Fruit fly (Drosophila melanogaster): Measurements from ENCODE around the gene Arl2.
A peak's percentile ranks its signal among the peaks of the same experiment; 100 is the strongest.

Gene Arl2

DNA sequence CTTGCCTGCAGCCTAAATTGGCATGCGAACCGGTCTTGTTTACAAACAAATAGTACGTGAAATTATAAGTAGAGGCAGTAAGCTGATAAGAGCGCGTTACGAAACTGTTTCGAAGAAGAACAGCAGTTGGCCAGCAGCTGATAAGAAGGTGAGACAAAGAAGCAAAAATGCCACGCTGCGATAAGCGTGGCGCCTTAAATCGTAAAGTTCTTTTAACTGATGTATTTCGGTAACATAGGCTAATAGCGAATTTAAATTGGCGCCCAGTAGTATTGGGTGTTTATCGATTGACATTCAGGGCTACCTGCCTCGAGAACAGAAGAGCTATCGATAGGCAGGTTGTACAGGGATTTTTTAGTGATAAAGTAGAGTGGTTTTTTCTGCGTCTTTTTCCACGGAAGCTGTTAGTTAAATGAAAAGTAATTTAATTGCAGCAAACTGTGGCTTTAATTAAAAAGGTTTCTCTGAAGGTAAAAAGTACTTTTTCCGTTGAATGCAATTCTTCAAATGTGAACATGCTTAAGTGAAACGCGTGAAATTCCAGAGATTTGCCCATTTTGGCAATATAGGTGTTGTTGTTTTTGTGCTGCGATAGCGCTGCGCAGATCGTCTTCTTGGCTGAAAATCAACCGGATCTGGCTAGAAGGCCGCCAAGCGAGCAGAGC lies 15.9 kb downstream of the Arl2 start, which contains the start of gene stck (continued):
- TF ChIP-seq Chrac-16 (GFP tag; optimal IDR thresholded peaks at IDR 0.05): no peak
- peak; percentile 58 for TF ChIP-seq CG16813 (GFP tag; IDR thresholded peaks at IDR 0.05; ENCODE audit: partially characterized antibody)
- peak; percentile 32 for TF ChIP-seq phol (tag; optimal IDR thresholded peaks at IDR 0.05)
- no peak for TF ChIP-seq B-H1 (GFP tag; IDR thresholded peaks at IDR 0.05)
- TF ChIP-seq CG2116 (GFP tag; optimal IDR thresholded peaks at IDR 0.05): peak; percentile 87
- TF ChIP-seq CG6683 (GFP tag; optimal IDR thresholded peaks at IDR 0.05): no peak
- no peak for TF ChIP-seq btn (GFP tag; optimal IDR thresholded peaks at IDR 0.05)
- TF ChIP-seq hkb (optimal IDR thresholded peaks at IDR 0.05): peak; percentile 63
- no peak for TF ChIP-seq hkb (GFP tag; IDR thresholded peaks at IDR 0.05)
- TF ChIP-seq jing (GFP tag; optimal IDR thresholded peaks at IDR 0.05): no peak
- TF ChIP-seq Rx (GFP tag; IDR thresholded peaks at IDR 0.05): no peak
- peak; percentile 27 for TF ChIP-seq CG12659 (GFP tag; optimal IDR thresholded peaks at IDR 0.05)
- no peak for TF ChIP-seq CG9609 (GFP tag; optimal IDR thresholded peaks at IDR 0.05)
- peak; percentile 14 for TF ChIP-seq HmgZ (tag; optimal IDR thresholded peaks at IDR 0.05)
- no peak for TF ChIP-seq repo (GFP tag; optimal IDR thresholded peaks at IDR 0.05)
- TF ChIP-seq CG7556 (GFP tag; optimal IDR thresholded peaks at IDR 0.05): no peak
- no peak for TF ChIP-seq grau (tag; optimal IDR thresholded peaks at IDR 0.05)
- peak in 1 of 2 experiments; percentile 13 for TF ChIP-seq dpn (GFP tag; optimal IDR thresholded peaks at IDR 0.05)
- no peak for TF ChIP-seq Eip74EF (GFP tag; optimal IDR thresholded peaks at IDR 0.05)
- TF ChIP-seq knrl (GFP tag; IDR thresholded peaks at IDR 0.05; ENCODE audit: partially characterized antibody): peak; percentile 58; the same call in 2 of the 3 replicates
- TF ChIP-seq CG10274 (GFP tag; optimal IDR thresholded peaks at IDR 0.05): no peak
- TF ChIP-seq CG9215 (GFP tag; IDR thresholded peaks at IDR 0.05): no peak
- TF ChIP-seq ranshi (GFP tag; IDR thresholded peaks at IDR 0.05): no peak
- no peak for TF ChIP-seq otp (GFP tag; IDR thresholded peaks at IDR 0.05)
- no peak for TF ChIP-seq CG14050 (GFP tag; IDR thresholded peaks at IDR 0.05)
- no peak for TF ChIP-seq CG18011 (GFP tag; optimal IDR thresholded peaks at IDR 0.05)
- TF ChIP-seq CG34422 (GFP tag; IDR thresholded peaks at IDR 0.05): no peak
- TF ChIP-seq Xrp1 (GFP tag; IDR thresholded peaks at IDR 0.05): no peak
- TF ChIP-seq Opbp (GFP tag; IDR thresholded peaks at IDR 0.05; ENCODE audit: partially characterized antibody): peak; percentile 61
- TF ChIP-seq CG14860 (GFP tag; IDR thresholded peaks at IDR 0.05; ENCODE audit: partially characterized antibody): peak; percentile 56; the same call in 1 of the 3 replicates
- TF ChIP-seq CG4707 (GFP tag; optimal IDR thresholded peaks at IDR 0.05): no peak
- TF ChIP-seq Hr3 (GFP tag; optimal IDR thresholded peaks at IDR 0.05): no peak
- TF ChIP-seq fu2 (GFP tag; optimal IDR thresholded peaks at IDR 0.05): peak; percentile 26
- TF ChIP-seq HmgD (GFP tag; optimal IDR thresholded peaks at IDR 0.05): no peak
- no peak for TF ChIP-seq chn (GFP tag; optimal IDR thresholded peaks at IDR 0.05)
- no peak for TF ChIP-seq Fer1 (GFP tag; optimal IDR thresholded peaks at IDR 0.05)
- TF ChIP-seq Myb (GFP tag; optimal IDR thresholded peaks at IDR 0.05): peak; percentile 25
- TF ChIP-seq tap (tag; optimal IDR thresholded peaks at IDR 0.05): no peak
- TF ChIP-seq Ets65A (GFP tag): no peak
- no peak for TF ChIP-seq h (optimal IDR thresholded peaks at IDR 0.05)
- TF ChIP-seq crp (GFP tag; optimal IDR thresholded peaks at IDR 0.05): peak in 1 of 2 experiments; percentile 16
- no peak for TF ChIP-seq danr (GFP tag; IDR thresholded peaks at IDR 0.05)
- TF ChIP-seq Hr51 (GFP tag; optimal IDR thresholded peaks at IDR 0.05): no peak
- TF ChIP-seq CG11456 (GFP tag; IDR thresholded peaks at IDR 0.05): no peak
- TF ChIP-seq Oli (tag; optimal IDR thresholded peaks at IDR 0.05): no peak
- TF ChIP-seq chm (GFP tag; IDR thresholded peaks at IDR 0.05): no peak; the same call in 1 of the 2 replicates
- no peak for TF ChIP-seq CG33557 (GFP tag; optimal IDR thresholded peaks at IDR 0.05)
- peak; percentile 95 for TF ChIP-seq E2f2 (GFP tag; IDR thresholded peaks at IDR 0.05)
- peak; percentile 63; the same call in 1 of the 2 replicates for TF ChIP-seq unc-4 (GFP tag; IDR thresholded peaks at IDR 0.05; ENCODE audit: partially characterized antibody)
- peak; percentile 51 for TF ChIP-seq nmo (GFP tag; optimal IDR thresholded peaks at IDR 0.05)

Measured in whole organism, embryonic.